Worm (Caenorhabditis elegans) whole organism, L1 larva: ENCODE results near the gene cnt-1.

Experiments used
- Y116A8C.19 ChIP-seq: sonication (generic microtip); optimal IDR thresholded peaks from 2 replicates; lab custom pipeline; 2016; ENCODE audit warnings: missing compliant biosample characterization, missing genetic modification characterization, borderline replicate concordance
- aha-1 ChIP-seq: fragments of 150-350 bp; optimal IDR thresholded peaks from 2 replicates; lab custom pipeline; 2014; ENCODE audit warnings: missing biosample characterization, missing genetic modification characterization
- alr-1 ChIP-seq: fragments of 200-800 bp; sonication (Bioruptor generic); optimal IDR thresholded peaks from 2 replicates; lab custom pipeline; 2018; ENCODE audit warnings: borderline replicate concordance, mild to moderate bottlenecking, missing genetic modification characterization, missing compliant biosample characterization
- aly-2 ChIP-seq: fragments of 150-350 bp; optimal IDR thresholded peaks from 2 replicates; lab custom pipeline; 2014; ENCODE audit warnings: missing biosample characterization, missing genetic modification characterization
- ama-1 ChIP-seq: fragments of 150-350 bp; optimal IDR thresholded peaks from 2 replicates; lab custom pipeline; 2014
- ceh-63 ChIP-seq: fragments of 200-800 bp; sonication (Bioruptor generic); optimal IDR thresholded peaks from 2 replicates; lab custom pipeline; 2018; ENCODE audit warnings: mild to moderate bottlenecking, missing genetic modification characterization, missing compliant biosample characterization
- ceh-8 ChIP-seq: fragments of 200-800 bp; sonication (Bioruptor generic); optimal IDR thresholded peaks from 2 replicates; lab custom pipeline; 2018; ENCODE audit warnings: mild to moderate bottlenecking, missing genetic modification characterization, moderate library complexity, missing compliant biosample characterization
- ceh-82 ChIP-seq, 3 experiments: fragments of 150-350 bp in 1 of 3; sonication (generic microtip) in 2 of 3; optimal IDR thresholded peaks; 2 replicates each; lab custom pipeline; 2014 to 2017; ENCODE audit warnings: missing biosample characterization in 3 of 3, missing genetic modification characterization in 3 of 3
- ceh-88 ChIP-seq: fragments of 200-800 bp; sonication (Bioruptor generic); IDR thresholded peaks from 2 replicates; pipeline ENCODE4 v1.3.6; 2022; ENCODE audit warnings: missing genetic modification characterization, missing compliant biosample characterization
- ces-1 ChIP-seq: fragments of 150-350 bp; optimal IDR thresholded peaks from 2 replicates; lab custom pipeline; 2014; ENCODE audit warnings: missing biosample characterization, missing genetic modification reagents, missing genetic modification characterization
- efl-1 ChIP-seq, 4 experiments: fragments of 150-350 bp; optimal IDR thresholded peaks in 3 of 4; peaks in 1 of 4; 1 replicate in 1 of 4; 2 replicates in 3 of 4; lab custom pipeline; 2014; ENCODE audit warnings: missing biosample characterization in 2 of 4, missing genetic modification characterization in 2 of 4, missing genetic modification reagents in 2 of 4
- efl-3 ChIP-seq: fragments of 200-800 bp; sonication (Bioruptor generic); optimal IDR thresholded peaks from 2 replicates; lab custom pipeline; 2018; ENCODE audit warnings: mild to moderate bottlenecking, missing genetic modification characterization, missing compliant biosample characterization
- egl-13 ChIP-seq: sonication (generic microtip); optimal IDR thresholded peaks from 2 replicates; lab custom pipeline; 2016; ENCODE audit warnings: missing genotype, missing genetic modification reagents, missing genetic modification characterization, missing compliant biosample characterization
- elt-2 ChIP-seq: sonication (generic microtip); optimal IDR thresholded peaks from 2 replicates; lab custom pipeline; 2016; ENCODE audit warnings: missing genetic modification characterization, mild to moderate bottlenecking, inconsistent platforms, missing compliant biosample characterization, missing genetic modification reagents
- ets-5 ChIP-seq: fragments of 200-800 bp; sonication (Bioruptor generic); IDR thresholded peaks from 2 replicates; pipeline ENCODE4 v1.3.6; 2022; ENCODE audit warnings: missing genetic modification characterization, missing compliant biosample characterization
- fkh-4 ChIP-seq: sonication (generic microtip); optimal IDR thresholded peaks from 2 replicates; lab custom pipeline; 2016; ENCODE audit warnings: missing compliant biosample characterization, missing genetic modification characterization, borderline replicate concordance
- fos-1 ChIP-seq: fragments of 150-350 bp; optimal IDR thresholded peaks from 2 replicates; lab custom pipeline; 2014; ENCODE audit warnings: missing biosample characterization, missing genetic modification characterization
- grh-1 ChIP-seq: fragments of 200-800 bp; sonication (Bioruptor generic); IDR thresholded peaks from 2 replicates; pipeline ENCODE4 v1.3.6; 2022; ENCODE audit warnings: missing genetic modification reagents, missing genetic modification characterization, missing compliant biosample characterization
- hlh-4 ChIP-seq: sonication (generic microtip); optimal IDR thresholded peaks from 2 replicates; lab custom pipeline; 2016; ENCODE audit warnings: mild to moderate bottlenecking, missing genetic modification characterization, missing compliant biosample characterization
- irx-1 ChIP-seq: sonication (generic microtip); optimal IDR thresholded peaks from 2 replicates; lab custom pipeline; 2016; ENCODE audit warnings: missing genetic modification characterization, missing compliant biosample characterization
- lin-14 ChIP-seq: fragments of 200-800 bp; sonication (Bioruptor generic); optimal IDR thresholded peaks from 2 replicates; lab custom pipeline; 2018; ENCODE audit warnings: mild to moderate bottlenecking, missing genetic modification characterization, moderate library complexity, missing compliant biosample characterization
- lin-15B ChIP-seq: fragments of 150-350 bp; sonication (generic microtip); optimal IDR thresholded peaks from 3 replicates; lab custom pipeline; 2014; ENCODE audit warnings: missing biosample characterization, missing genetic modification characterization
- lin-39 ChIP-seq: fragments of 150-350 bp; optimal IDR thresholded peaks from 2 replicates; lab custom pipeline; 2014; ENCODE audit warnings: missing biosample characterization, missing genetic modification reagents, missing genetic modification characterization
- lir-3 ChIP-seq: sonication (generic microtip); optimal IDR thresholded peaks from 2 replicates; lab custom pipeline; 2016; ENCODE audit warnings: mild to moderate bottlenecking, missing genetic modification characterization, moderate library complexity, missing compliant biosample characterization; ENCODE audit not compliant: poor library complexity
- lsy-2 ChIP-seq, 2 experiments: fragments of 150-350 bp; optimal IDR thresholded peaks; 2 replicates each; lab custom pipeline; 2014; ENCODE audit warnings: missing biosample characterization in 2 of 2, missing genetic modification characterization in 2 of 2
- mab-9 ChIP-seq: fragments of 200-800 bp; sonication (Bioruptor generic); IDR thresholded peaks from 2 replicates; pipeline ENCODE4 v1.3.6; 2022; ENCODE audit warnings: missing genetic modification reagents, missing genetic modification characterization, missing compliant biosample characterization
- mdl-1 ChIP-seq, 2 experiments: fragments of 150-350 bp; optimal IDR thresholded peaks; 2 replicates each; lab custom pipeline; 2014 to 2017; ENCODE audit warnings: missing biosample characterization in 2 of 2, missing genetic modification characterization in 2 of 2, inconsistent platforms in 1 of 2
- mef-2 ChIP-seq: fragments of 150-350 bp; optimal IDR thresholded peaks from 2 replicates; lab custom pipeline; 2014; ENCODE audit warnings: missing biosample characterization, missing genetic modification characterization
- nhr-11 ChIP-seq: fragments of 150-350 bp; optimal IDR thresholded peaks from 2 replicates; lab custom pipeline; 2014; ENCODE audit warnings: missing biosample characterization, missing genetic modification characterization
- nhr-12 ChIP-seq: sonication (generic microtip); optimal IDR thresholded peaks from 2 replicates; lab custom pipeline; 2017; ENCODE audit warnings: missing biosample characterization, missing genetic modification characterization
- nhr-19 ChIP-seq: fragments of 200-800 bp; sonication (Bioruptor generic); conservative IDR thresholded peaks from 2 replicates; pipeline ENCODE4 v1.3.6; 2022; ENCODE audit warnings: missing genetic modification characterization, missing compliant biosample characterization
- nhr-20 ChIP-seq: sonication (generic microtip); optimal IDR thresholded peaks from 2 replicates; lab custom pipeline; 2016; ENCODE audit warnings: mild to moderate bottlenecking, missing genetic modification characterization, missing compliant biosample characterization
- nhr-28 ChIP-seq: fragments of 150-350 bp; optimal IDR thresholded peaks from 2 replicates; lab custom pipeline; 2014; ENCODE audit warnings: missing biosample characterization, missing genetic modification characterization
- nhr-47 ChIP-seq: sonication (generic microtip); optimal IDR thresholded peaks from 2 replicates; lab custom pipeline; 2016; ENCODE audit warnings: mild to moderate bottlenecking, missing genetic modification characterization, moderate library complexity, missing compliant biosample characterization
- nhr-71 ChIP-seq: sonication (generic microtip); optimal IDR thresholded peaks from 2 replicates; lab custom pipeline; 2016; ENCODE audit warnings: mild to moderate bottlenecking, missing genetic modification characterization, moderate library complexity, missing compliant biosample characterization
- nhr-76 ChIP-seq: sonication (generic microtip); optimal IDR thresholded peaks from 2 replicates; lab custom pipeline; 2017; ENCODE audit warnings: missing biosample characterization, missing genetic modification characterization
- nhr-77 ChIP-seq: fragments of 150-350 bp; optimal IDR thresholded peaks from 2 replicates; lab custom pipeline; 2014; ENCODE audit warnings: missing biosample characterization, missing genetic modification characterization
- nhr-85 ChIP-seq: sonication (generic microtip); peaks from one replicate; lab custom pipeline; 2016; ENCODE audit warnings: missing genetic modification characterization, inconsistent platforms, missing compliant biosample characterization
- pag-3 ChIP-seq: sonication (generic microtip); optimal IDR thresholded peaks from 2 replicates; lab custom pipeline; 2017; ENCODE audit warnings: missing genetic modification characterization, mild to moderate bottlenecking, missing compliant biosample characterization, antibody characterized with exemption, borderline replicate concordance; ENCODE audit not compliant: insufficient read depth
- rnt-1 ChIP-seq: sonication (generic microtip); optimal IDR thresholded peaks from 2 replicates; lab custom pipeline; 2016; ENCODE audit warnings: mild to moderate bottlenecking, missing genetic modification characterization, moderate library complexity, missing compliant biosample characterization
- skn-1 ChIP-seq: fragments of 150-350 bp; optimal IDR thresholded peaks from 2 replicates; lab custom pipeline; 2014; ENCODE audit warnings: missing biosample characterization, missing genetic modification characterization
- snpc-4 ChIP-seq: fragments of 150-350 bp; optimal IDR thresholded peaks from 2 replicates; lab custom pipeline; 2014; ENCODE audit warnings: missing biosample characterization, missing genetic modification characterization
- snu-23 ChIP-seq: sonication (generic microtip); optimal IDR thresholded peaks from 2 replicates; lab custom pipeline; 2016; ENCODE audit warnings: missing genetic modification characterization, missing compliant biosample characterization
- sox-4 ChIP-seq: sonication (generic microtip); optimal IDR thresholded peaks from 2 replicates; lab custom pipeline; 2016; ENCODE audit warnings: missing genetic modification characterization, missing compliant biosample characterization
- sup-37 ChIP-seq: fragments of 200-800 bp; sonication (Bioruptor generic); optimal IDR thresholded peaks from 2 replicates; lab custom pipeline; 2018; ENCODE audit warnings: mild to moderate bottlenecking, missing genetic modification characterization, missing compliant biosample characterization
- unc-62 ChIP-seq: fragments of 150-350 bp; optimal IDR thresholded peaks from 2 replicates; lab custom pipeline; 2014; ENCODE audit warnings: missing biosample characterization, missing genetic modification reagents, missing genetic modification characterization
- unc-98 ChIP-seq: fragments of 200-800 bp; sonication (Bioruptor generic); IDR thresholded peaks from 2 replicates; pipeline ENCODE4 v1.3.6; 2022; ENCODE audit warnings: missing genetic modification characterization, missing compliant biosample characterization
- xbp-1 ChIP-seq: sonication (generic microtip); optimal IDR thresholded peaks from 2 replicates; lab custom pipeline; 2016; ENCODE audit warnings: missing genetic modification characterization, missing compliant biosample characterization
- zag-1 ChIP-seq: fragments of 150-350 bp; optimal IDR thresholded peaks from 2 replicates; lab custom pipeline; 2014; ENCODE audit warnings: missing biosample characterization, missing genetic modification characterization
- zip-4 ChIP-seq: fragments of 200-800 bp; sonication (Bioruptor generic); optimal IDR thresholded peaks from 2 replicates; lab custom pipeline; 2018; ENCODE audit warnings: mild to moderate bottlenecking, missing genetic modification characterization, moderate library complexity, missing compliant biosample characterization
- ztf-4 ChIP-seq: fragments of 150-350 bp; optimal IDR thresholded peaks from 2 replicates; lab custom pipeline; 2014; ENCODE audit warnings: missing biosample characterization, missing genetic modification characterization

The cnt-1 gene

ce11 chrII:12042108-12042960 is 46.3 kb downstream of the cnt-1 start, which contains the start of gene ippk-1:
TSS of gene ippk-1 (plus strand) at chrII:12042910.
- TF ChIP-seq elt-2 (tag; lab: Kevin White, UChicago) (peak; percentile 38), nhr-71 (peak; percentile 73), zip-4 (GFP tag; lab: Kevin White, UChicago) (peak; percentile 65), irx-1 (tag; lab: Kevin White, UChicago) (peak; percentile 53), mab-9 (GFP tag; lab: Robert Waterston, UW) (no peak), skn-1 (tag; lab: Kevin White, UChicago) (peak; percentile 63), hlh-4 (tag; lab: Kevin White, UChicago) (no peak), snu-23 (GFP tag; lab: Kevin White, UChicago) (peak; percentile 75), ceh-63 (GFP tag; lab: Kevin White, UChicago) (no peak), alr-1 (tag; lab: Kevin White, UChicago) (no peak), sup-37 (no peak), ceh-88 (GFP tag; lab: Robert Waterston, UW) (no peak; the same call in 1 of the 2 replicates), nhr-19 (GFP tag; lab: Robert Waterston, UW) (peak; percentile 57), nhr-76 (no peak), grh-1 (GFP tag; lab: Robert Waterston, UW) (no peak), nhr-28 (tag; lab: Kevin White, UChicago) (no peak), lsy-2 (tag; optimal IDR thresholded peaks at IDR 0.05; lab: Kevin White, UChicago) (peak; percentile 30 to 64), ets-5 (GFP tag; lab: Robert Waterston, UW) (no peak), ceh-82 (tag; optimal IDR thresholded peaks at IDR 0.05; lab: Kevin White, UChicago) (peak in 2 of 3 experiments; percentile 34 to 47), zag-1 (tag; lab: Kevin White, UChicago) (no peak), mef-2 (tag; lab: Kevin White, UChicago) (no peak), nhr-47 (peak; percentile 71), lin-39 (tag; lab: Kevin White, UChicago) (peak; percentile 9), ama-1 (lab: Kevin White, UChicago) (no peak), lir-3 (tag; lab: Kevin White, UChicago) (peak; percentile 50), lin-14 (GFP tag; lab: Kevin White, UChicago) (peak; percentile 90), efl-3 (GFP tag; lab: Kevin White, UChicago) (no peak), unc-98 (peak; percentile 77), nhr-20 (peak; percentile 54), xbp-1 (tag; lab: Kevin White, UChicago) (peak; percentile 37), aly-2 (no peak), ceh-8 (no peak), fkh-4 (tag; lab: Kevin White, UChicago) (no peak), nhr-12 (tag; lab: Kevin White, UChicago) (no peak), rnt-1 (tag; lab: Kevin White, UChicago) (peak; percentile 80), fos-1 (peak; percentile 39), ztf-4 (tag; lab: Kevin White, UChicago) (no peak), sox-4 (tag; lab: Kevin White, UChicago) (no peak), egl-13 (tag; lab: Kevin White, UChicago) (peak; percentile 67), aha-1 (tag; lab: Kevin White, UChicago) (no peak), ces-1 (GFP tag; lab: Kevin White, UChicago) (no peak), nhr-11 (tag; lab: Kevin White, UChicago) (no peak), unc-62 (no peak), mdl-1 (tag; optimal IDR thresholded peaks at IDR 0.05; lab: Kevin White, UChicago) (peak in 1 of 2 experiments; percentile 57), nhr-85 (tag; lab: Kevin White, UChicago) (peak; percentile 91), snpc-4 (tag; lab: Kevin White, UChicago) (no peak), nhr-77 (tag; lab: Kevin White, UChicago) (peak; percentile 29), pag-3 (tag; lab: Kevin White, UChicago) (no peak), Y116A8C.19 (tag; lab: Kevin White, UChicago) (no peak), lin-15B (tag; lab: Kevin White, UChicago) (peak; percentile 41), efl-1 (optimal IDR thresholded peaks at IDR 0.05; lab: Kevin White, UChicago) (peak; percentile 56 to 62), efl-1 (GFP tag; optimal IDR thresholded peaks at IDR 0.05 in 1 of 2; lab: Kevin White, UChicago) (peak; percentile 48 to 93)
